Fruit fly (Drosophila melanogaster) Kc167 (cell line): ENCODE results near the gene CG43439.

ENCODE experiments used
- Myc ChIP-seq: fragments of >200 bp; optimal IDR thresholded peaks from 2 replicates; lab custom pipeline; 2017; ENCODE audit warnings: missing external identifiers
- Sin3A ChIP-seq: fragments of >200 bp; optimal IDR thresholded peaks from 2 replicates; lab custom pipeline; 2018; ENCODE audit warnings: missing external identifiers
- h ChIP-seq: fragments of >200 bp; optimal IDR thresholded peaks from 3 replicates; lab custom pipeline; 2018; ENCODE audit warnings: missing external identifiers
- insv ChIP-seq: fragments of >200 bp; optimal IDR thresholded peaks from 3 replicates; lab custom pipeline; 2018; ENCODE audit warnings: missing external identifiers
- psq ChIP-seq: fragments of >200 bp; optimal IDR thresholded peaks from 2 replicates; lab custom pipeline; 2017; ENCODE audit warnings: missing external identifiers
- ttk ChIP-seq: sonication (Bioruptor generic); optimal IDR thresholded peaks from 2 replicates; lab custom pipeline; 2017; ENCODE audit warnings: missing external identifiers

Gene CG43439

dm6 chr3L:6978757-6979386 is 5.5 kb downstream of the CG43439 start:
- TF ChIP-seq Myc (lab: Kevin White, UChicago) = no peak
- no peak for TF ChIP-seq psq
- TF ChIP-seq Sin3A (lab: Kevin White, UChicago) = no peak
- TF ChIP-seq ttk (lab: Kevin White, UChicago) = no peak
- no peak for TF ChIP-seq h
- no peak for TF ChIP-seq insv (lab: Kevin White, UChicago)

DNA sequence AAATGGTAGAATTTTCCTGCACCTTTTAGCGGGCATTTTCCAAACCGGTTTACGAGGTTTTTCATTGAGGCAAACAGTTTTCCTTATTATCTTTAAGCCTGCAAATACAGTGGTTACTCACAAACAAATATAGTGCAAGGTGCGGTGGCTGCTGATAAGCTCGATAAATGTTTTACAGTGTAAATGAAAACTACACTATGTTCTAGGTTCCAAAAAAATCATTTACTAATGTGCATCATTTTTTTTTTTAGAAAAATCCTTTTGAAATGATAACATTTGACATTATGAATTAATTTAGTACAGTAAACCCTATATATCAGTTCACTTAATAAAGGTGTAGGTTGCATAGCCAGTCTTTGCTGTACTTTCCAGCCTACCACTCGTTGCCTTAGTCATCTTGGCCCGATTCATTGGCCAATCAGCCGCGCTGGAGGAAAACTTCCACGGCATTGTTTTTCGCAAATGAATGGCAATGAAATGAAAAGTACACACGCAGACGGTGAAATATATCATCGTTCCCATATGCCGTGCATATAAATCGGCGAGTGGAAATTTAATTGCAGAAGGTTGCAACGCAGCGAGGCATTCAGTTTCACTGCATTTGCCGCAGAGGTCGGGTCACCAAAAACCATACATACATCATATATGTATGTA is 6.2 kb downstream of the CG43439 start:
- TF ChIP-seq Sin3A (lab: Kevin White, UChicago) = no peak
- no peak for TF ChIP-seq Myc (lab: Kevin White, UChicago)
- no peak for TF ChIP-seq insv (lab: Kevin White, UChicago)
- TF ChIP-seq h = no peak
- no peak for TF ChIP-seq psq
- no peak for TF ChIP-seq ttk (lab: Kevin White, UChicago)

DNA sequence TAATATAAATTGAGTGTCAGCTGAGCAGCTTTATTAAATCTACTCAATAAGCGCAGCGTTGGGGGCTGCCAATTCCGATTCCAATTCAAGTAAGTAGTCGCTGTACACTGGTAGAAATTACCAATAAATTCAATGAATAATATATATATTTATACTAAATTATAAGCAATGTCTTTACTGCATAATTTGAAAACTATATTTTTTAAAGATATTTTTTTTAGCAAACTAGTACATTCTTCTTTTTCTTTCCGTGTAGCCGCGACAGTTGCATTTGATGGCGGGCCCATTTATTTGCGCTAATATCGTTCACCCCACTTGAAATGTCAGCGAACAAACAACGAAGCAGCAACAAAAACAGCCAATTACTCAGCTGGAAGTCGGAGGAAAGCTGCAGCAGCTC is 7.0 kb downstream of the CG43439 start:
- TF ChIP-seq ttk (lab: Kevin White, UChicago) (no peak), h (no peak), psq (no peak), Sin3A (lab: Kevin White, UChicago) (no peak), insv (lab: Kevin White, UChicago) (no peak), Myc (lab: Kevin White, UChicago) (no peak)

dm6 chr3L:6976601-6977140 is 7.7 kb downstream of the CG43439 start:
- no peak for TF ChIP-seq Myc (lab: Kevin White, UChicago)
- no peak for TF ChIP-seq h
- TF ChIP-seq Sin3A (lab: Kevin White, UChicago) = no peak
- no peak for TF ChIP-seq psq
- no peak for TF ChIP-seq ttk (lab: Kevin White, UChicago)
- no peak for TF ChIP-seq insv (lab: Kevin White, UChicago)

DNA sequence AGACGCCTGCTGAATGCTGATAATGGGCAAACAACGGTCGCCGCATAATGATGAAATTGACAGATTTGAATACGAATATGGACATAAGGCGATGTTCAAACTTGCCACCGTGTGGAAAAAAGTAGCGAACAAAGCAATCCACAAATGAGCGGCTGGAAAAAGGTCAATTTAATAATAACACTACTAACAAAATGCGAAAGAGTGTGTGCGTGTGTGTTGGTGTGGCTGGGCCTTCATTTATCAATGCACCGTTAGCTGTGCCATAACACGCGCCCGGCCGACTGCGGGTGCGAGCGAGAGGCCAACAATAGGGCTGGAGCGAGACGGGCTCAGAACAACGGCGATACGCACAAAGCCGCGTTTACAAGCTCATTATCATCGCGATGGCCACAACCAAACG is 8.5 kb downstream of the CG43439 start:
- TF ChIP-seq Myc (lab: Kevin White, UChicago) (no peak), insv (lab: Kevin White, UChicago) (no peak), Sin3A (lab: Kevin White, UChicago) (no peak), psq (no peak), ttk (lab: Kevin White, UChicago) (no peak), h (no peak)

dm6 chr3L:6972367-6972766 is 12.0 kb downstream of the CG43439 start, which contains the start of gene CG10063:
Gene CG10063, minus strand, starts transcription at chr3L:6972467.
- TF ChIP-seq Myc (lab: Kevin White, UChicago) (no peak), psq (no peak), ttk (lab: Kevin White, UChicago) (no peak), insv (lab: Kevin White, UChicago) (no peak), h (no peak), Sin3A (lab: Kevin White, UChicago) (no peak)

- TF ChIP-seq ttk (lab: Kevin White, UChicago) (no peak), h (no peak), insv (lab: Kevin White, UChicago) (no peak), Sin3A (lab: Kevin White, UChicago) (no peak), psq (no peak), Myc (lab: Kevin White, UChicago) (no peak)
Observed at dm6 chr3L:6971298-6971697, 13.1 kb downstream of the CG43439 start.

- TF ChIP-seq insv (lab: Kevin White, UChicago) (no peak), Sin3A (lab: Kevin White, UChicago) (no peak), h (no peak), Myc (lab: Kevin White, UChicago) (no peak)
Observed at dm6 chr3L:6968961-6969814, 15.2 kb downstream of the CG43439 start, which contains the start of the genes Mis12 and CG9953. Gene Mis12, minus strand, starts transcription at chr3L:6969048. Gene CG9953, plus strand, starts transcription at chr3L:6969658.

dm6 chr3L:6967797-6968196 is 16.6 kb downstream of the CG43439 start, which contains the start of gene CG10064:
Gene CG10064, minus strand, starts transcription at chr3L:6967897.
- TF ChIP-seq insv (lab: Kevin White, UChicago) (no peak), Sin3A (lab: Kevin White, UChicago) (no peak), psq (no peak), Myc (lab: Kevin White, UChicago) (no peak), ttk (lab: Kevin White, UChicago) (no peak), h (no peak)

- TF ChIP-seq psq = no peak
- TF ChIP-seq h = no peak
- TF ChIP-seq Sin3A (lab: Kevin White, UChicago) = no peak
- no peak for TF ChIP-seq ttk (lab: Kevin White, UChicago)
- no peak for TF ChIP-seq Myc (lab: Kevin White, UChicago)
- TF ChIP-seq insv (lab: Kevin White, UChicago) = no peak
Observed at dm6 chr3L:6964488-6965152, 19.8 kb downstream of the CG43439 start, which contains the start of gene sgl. Gene sgl, minus strand, starts transcription at chr3L:6964758.
